Fruit fly (Drosophila melanogaster) whole organism: ENCODE results near the gene Cpr78Ca.

Experiments
- CG8478 ChIP-seq: fragments of >200 bp; optimal IDR thresholded peaks from 2 replicates; lab custom pipeline; 2018; ENCODE audit warnings: inconsistent platforms
- Dll ChIP-seq: fragments of >200 bp; optimal IDR thresholded peaks from 2 replicates; lab custom pipeline; 2017
- EcR ChIP-seq, 2 experiments: fragments of >200 bp; optimal IDR thresholded peaks; 2 replicates each; lab custom pipeline; 2017; ENCODE audit warnings: missing biosample characterization in 2 of 2, missing genetic modification characterization in 2 of 2, missing genetic modification reagents in 2 of 2
- pan ChIP-seq: fragments of >200 bp; optimal IDR thresholded peaks from 2 replicates; lab custom pipeline; 2017
- psq ChIP-seq: fragments of >200 bp; optimal IDR thresholded peaks from 2 replicates; lab custom pipeline; 2017
- usp ChIP-seq: fragments of >200 bp; optimal IDR thresholded peaks from 2 replicates; lab custom pipeline; 2017; ENCODE audit warnings: missing biosample characterization, missing genetic modification characterization, mixed read lengths

Gene Cpr78Ca

dm6 chr3L:21273504-21273903 is 19.1 kb downstream of the Cpr78Ca start:
- TF ChIP-seq usp (GFP tag; lab: Kevin White, UChicago) (no peak), EcR (GFP tag; optimal IDR thresholded peaks at IDR 0.05; lab: Kevin White, UChicago) (no peak), Dll (lab: Kevin White, UChicago) (no peak), psq (lab: Kevin White, UChicago) (no peak), pan (lab: Kevin White, UChicago) (no peak), CG8478 (lab: Kevin White, UChicago) (no peak)

DNA sequence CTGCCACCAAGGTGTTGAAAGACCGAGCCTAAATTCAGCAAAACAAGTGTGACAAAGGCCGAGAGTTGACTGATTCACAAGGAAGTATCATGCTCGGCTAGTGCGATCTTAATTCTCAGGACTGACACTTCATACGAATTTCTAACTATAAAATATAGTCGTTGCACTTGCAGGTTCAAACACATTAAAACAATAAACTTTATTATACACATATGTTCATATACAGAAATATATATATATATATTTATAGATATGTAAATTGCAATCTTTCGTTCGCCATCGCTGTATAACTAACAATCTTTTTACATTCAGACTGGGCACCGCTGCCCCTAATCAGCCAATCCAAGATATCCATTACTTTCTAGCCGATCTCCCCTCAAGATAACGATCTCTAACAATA is 22.1 kb downstream of the Cpr78Ca start, which contains the start of gene CG9389:
Gene CG9389, minus strand, starts transcription at position 101 of the 400 bp plus-strand sequence.
- TF ChIP-seq pan (lab: Kevin White, UChicago) (no peak), Dll (lab: Kevin White, UChicago) (no peak), usp (GFP tag; lab: Kevin White, UChicago) (no peak), CG8478 (lab: Kevin White, UChicago) (no peak), psq (lab: Kevin White, UChicago) (no peak), EcR (GFP tag; optimal IDR thresholded peaks at IDR 0.05; lab: Kevin White, UChicago) (no peak)

DNA sequence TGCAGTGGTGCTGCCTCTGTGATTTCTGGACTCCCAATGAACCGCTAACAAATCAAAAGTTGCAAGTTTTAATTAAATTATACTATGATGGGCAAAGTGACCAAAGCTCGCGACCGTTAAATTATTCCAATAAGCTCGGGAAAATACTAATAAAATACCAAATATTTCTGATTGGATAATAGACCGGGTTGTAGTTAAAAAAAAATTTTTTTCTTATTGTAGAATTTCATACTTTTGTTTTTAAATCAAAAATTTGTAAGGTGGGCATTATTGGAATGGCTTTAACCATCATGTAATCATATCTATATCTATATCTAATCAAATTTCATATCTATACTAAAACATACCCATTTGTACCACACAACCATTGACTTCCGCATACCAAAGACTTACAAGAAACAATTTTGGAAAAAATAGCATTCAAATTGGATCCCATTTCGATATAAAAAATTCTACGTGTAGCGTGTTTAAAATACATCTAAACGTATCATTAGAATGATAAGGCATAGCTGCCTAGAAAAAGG is 24.7 kb downstream of the Cpr78Ca start, which contains the start of gene CG9391:
Gene CG9391, minus strand, starts transcription at position 474 of the 524 bp plus-strand sequence.
- no peak for TF ChIP-seq usp (GFP tag; lab: Kevin White, UChicago)
- no peak for TF ChIP-seq pan (lab: Kevin White, UChicago)
- TF ChIP-seq EcR (GFP tag; optimal IDR thresholded peaks at IDR 0.05; lab: Kevin White, UChicago) = no peak
- no peak for TF ChIP-seq psq (lab: Kevin White, UChicago)
- no peak for TF ChIP-seq Dll (lab: Kevin White, UChicago)
- TF ChIP-seq CG8478 (lab: Kevin White, UChicago) = no peak

DNA sequence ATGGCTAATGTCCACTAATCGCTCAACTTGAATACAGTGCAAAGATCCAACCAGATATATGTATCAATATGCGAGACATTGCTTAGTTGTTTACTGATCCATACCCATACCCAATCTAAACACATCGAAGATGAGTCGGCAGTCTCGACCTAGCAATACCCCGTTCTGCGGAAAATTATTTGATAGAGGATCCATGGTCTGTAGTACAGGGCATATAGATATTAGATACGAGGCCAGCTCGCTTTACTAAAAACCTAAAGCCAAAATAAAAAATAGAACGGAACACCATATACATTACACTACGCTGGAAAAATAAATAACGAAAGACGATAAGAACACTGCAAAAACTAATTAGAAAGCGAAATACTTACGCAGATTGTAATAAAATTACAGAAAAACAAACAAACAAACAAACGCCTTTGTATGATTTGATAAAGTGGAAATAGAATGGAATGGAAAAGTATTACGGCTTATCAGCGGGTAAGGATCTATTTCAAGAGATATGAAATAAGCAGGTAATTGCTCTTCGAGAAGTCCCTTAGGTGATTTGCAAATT is 26.4 kb downstream of the Cpr78Ca start:
- TF ChIP-seq CG8478 (lab: Kevin White, UChicago) (no peak), psq (lab: Kevin White, UChicago) (no peak), pan (lab: Kevin White, UChicago) (no peak), usp (GFP tag; lab: Kevin White, UChicago) (no peak), Dll (lab: Kevin White, UChicago) (no peak), EcR (GFP tag; optimal IDR thresholded peaks at IDR 0.05; lab: Kevin White, UChicago) (no peak)

- TF ChIP-seq psq (lab: Kevin White, UChicago) (no peak), EcR (GFP tag; optimal IDR thresholded peaks at IDR 0.05; lab: Kevin White, UChicago) (no peak), usp (GFP tag; lab: Kevin White, UChicago) (no peak), Dll (lab: Kevin White, UChicago) (no peak), CG8478 (lab: Kevin White, UChicago) (no peak), pan (lab: Kevin White, UChicago) (no peak)
These were observed 30.2 kb downstream of the Cpr78Ca start for dm6 chr3L:21262426-21262825.

dm6 chr3L:21261403-21262164 is 31.0 kb downstream of the Cpr78Ca start:
- TF ChIP-seq pan (lab: Kevin White, UChicago) (no peak), EcR (GFP tag; optimal IDR thresholded peaks at IDR 0.05; lab: Kevin White, UChicago) (peak in 1 of 2 experiments; percentile 17)

dm6 chr3L:21259257-21259656 is 33.3 kb downstream of the Cpr78Ca start:
- TF ChIP-seq psq (lab: Kevin White, UChicago) (no peak), EcR (GFP tag; optimal IDR thresholded peaks at IDR 0.05; lab: Kevin White, UChicago) (peak in 1 of 2 experiments; percentile 62)

DNA sequence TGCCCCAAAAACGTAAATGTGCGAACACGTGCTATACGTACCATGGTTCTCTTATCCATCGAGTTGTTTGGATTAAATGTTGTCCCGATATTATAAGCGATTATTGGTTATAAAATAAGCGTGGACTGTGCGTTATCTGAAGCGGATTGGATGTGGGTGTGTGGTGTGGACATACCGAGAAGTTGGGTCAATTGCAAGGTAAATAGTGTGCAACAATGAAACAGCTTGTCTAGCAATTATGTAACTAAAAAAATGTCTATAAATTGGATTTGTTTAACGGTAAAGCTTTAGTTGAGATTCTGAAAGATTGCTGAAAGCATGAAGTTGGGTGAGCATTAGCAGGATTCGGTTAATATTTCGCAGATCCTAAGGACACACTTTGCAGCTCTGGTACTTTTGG is 34.9 kb downstream of the Cpr78Ca start, which contains the start of gene CG43218:
Gene CG43218, plus strand, starts transcription at position 290 of the 400 bp plus-strand sequence.
- TF ChIP-seq Dll (lab: Kevin White, UChicago) (no peak), psq (lab: Kevin White, UChicago) (no peak), usp (GFP tag; lab: Kevin White, UChicago) (no peak), EcR (GFP tag; optimal IDR thresholded peaks at IDR 0.05; lab: Kevin White, UChicago) (no peak), pan (lab: Kevin White, UChicago) (no peak), CG8478 (lab: Kevin White, UChicago) (no peak)

dm6 chr3L:21256062-21257023 is 36.3 kb downstream of the Cpr78Ca start:
- TF ChIP-seq pan (lab: Kevin White, UChicago) = no peak

DNA sequence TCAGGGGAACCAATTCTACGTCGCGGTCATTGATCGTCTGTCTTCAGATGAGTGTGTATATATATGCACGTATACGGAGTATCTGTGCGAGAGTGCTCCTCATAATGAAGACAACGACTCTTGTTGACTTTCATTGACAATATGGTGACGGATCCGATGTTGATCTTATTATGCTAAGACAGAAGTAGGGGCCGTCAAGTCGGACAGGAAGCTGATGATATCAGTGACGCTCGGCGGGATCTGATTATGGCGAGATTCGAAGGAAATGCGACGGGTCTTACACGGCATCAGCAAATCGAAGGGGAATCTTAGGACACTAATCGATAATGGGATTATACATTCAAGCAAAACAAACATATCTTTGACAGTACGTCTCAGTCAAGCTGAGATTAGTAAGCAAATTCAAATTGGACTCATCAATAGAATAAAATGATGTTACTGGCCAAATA is 38.1 kb downstream of the Cpr78Ca start:
- peak in 1 of 2 experiments; percentile 43 for TF ChIP-seq EcR (GFP tag; optimal IDR thresholded peaks at IDR 0.05; lab: Kevin White, UChicago)
- TF ChIP-seq Dll (lab: Kevin White, UChicago) = no peak
